Worm (Caenorhabditis elegans): ENCODE data around the gene mex-1.

Gene mex-1

DNA sequence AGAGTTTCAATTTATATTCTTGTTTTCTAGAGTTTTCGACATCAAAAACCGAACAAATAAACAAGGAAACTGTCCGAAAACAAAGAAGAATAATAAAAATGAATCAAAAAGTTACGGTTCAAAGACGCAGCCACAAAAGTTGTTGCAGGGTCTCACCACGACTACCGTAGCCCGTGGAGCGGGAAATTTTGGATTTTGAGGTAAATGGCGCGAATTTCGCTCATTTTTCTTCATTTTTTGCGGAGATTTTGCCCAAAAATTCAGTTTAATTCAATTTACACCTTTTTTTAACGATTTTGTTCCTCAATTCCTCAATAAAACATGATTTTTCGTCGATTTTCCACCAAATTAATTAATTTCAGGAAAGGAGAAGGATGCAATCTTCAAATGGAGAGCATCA lies at the start of gene mex-1:
mex-1 (plus strand) TSS at position 363 of the 400 bp plus-strand sequence.
- TF ChIP-seq W03F9.2 (tag; optimal IDR thresholded peaks at IDR 0.05) = peak; percentile 57
- TF ChIP-seq dao-5 (tag; optimal IDR thresholded peaks at IDR 0.05) = no peak

DNA sequence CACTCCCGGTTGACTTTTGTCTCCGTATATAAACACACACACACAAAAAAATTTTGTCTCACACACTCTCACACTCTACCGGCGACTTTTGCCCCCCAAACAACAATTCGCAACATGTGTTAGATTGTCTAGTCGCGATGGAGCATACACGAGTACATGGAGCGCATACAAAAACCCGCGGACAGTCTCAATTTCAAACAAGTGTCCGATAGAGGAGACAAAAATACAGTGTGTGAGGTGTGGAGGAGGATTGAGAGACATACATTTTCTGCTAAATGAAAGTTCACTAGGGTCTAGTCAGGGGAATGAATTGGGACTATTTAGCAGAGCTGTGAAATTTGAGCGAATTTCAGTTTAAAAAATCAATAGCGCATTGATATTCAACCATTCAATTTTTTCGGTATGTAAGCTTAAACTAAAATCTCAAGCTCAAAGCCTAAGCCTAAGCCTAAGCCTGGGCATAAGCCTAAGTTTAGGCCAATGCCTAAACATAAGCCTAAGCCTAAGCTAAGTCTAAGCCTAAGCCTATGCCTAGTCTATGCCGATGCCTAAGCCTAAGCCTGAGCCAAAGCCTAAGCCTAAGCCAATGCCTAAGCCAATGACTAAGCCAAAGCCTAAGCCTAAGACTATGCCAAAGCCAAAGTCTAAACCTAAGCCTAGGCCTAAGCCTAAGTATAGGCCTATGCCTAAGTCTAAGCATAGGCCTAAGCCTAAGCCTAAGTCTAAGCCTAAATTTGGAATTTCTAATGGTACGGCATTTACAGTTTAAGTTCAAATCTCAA lies 45.5 kb upstream of the mex-1 start:
- TF ChIP-seq W03F9.2 (tag; optimal IDR thresholded peaks at IDR 0.05) = no peak
- no peak for TF ChIP-seq dao-5 (tag; optimal IDR thresholded peaks at IDR 0.05)
- no peak for TF ChIP-seq him-1 (tag; optimal IDR thresholded peaks at IDR 0.05)

DNA sequence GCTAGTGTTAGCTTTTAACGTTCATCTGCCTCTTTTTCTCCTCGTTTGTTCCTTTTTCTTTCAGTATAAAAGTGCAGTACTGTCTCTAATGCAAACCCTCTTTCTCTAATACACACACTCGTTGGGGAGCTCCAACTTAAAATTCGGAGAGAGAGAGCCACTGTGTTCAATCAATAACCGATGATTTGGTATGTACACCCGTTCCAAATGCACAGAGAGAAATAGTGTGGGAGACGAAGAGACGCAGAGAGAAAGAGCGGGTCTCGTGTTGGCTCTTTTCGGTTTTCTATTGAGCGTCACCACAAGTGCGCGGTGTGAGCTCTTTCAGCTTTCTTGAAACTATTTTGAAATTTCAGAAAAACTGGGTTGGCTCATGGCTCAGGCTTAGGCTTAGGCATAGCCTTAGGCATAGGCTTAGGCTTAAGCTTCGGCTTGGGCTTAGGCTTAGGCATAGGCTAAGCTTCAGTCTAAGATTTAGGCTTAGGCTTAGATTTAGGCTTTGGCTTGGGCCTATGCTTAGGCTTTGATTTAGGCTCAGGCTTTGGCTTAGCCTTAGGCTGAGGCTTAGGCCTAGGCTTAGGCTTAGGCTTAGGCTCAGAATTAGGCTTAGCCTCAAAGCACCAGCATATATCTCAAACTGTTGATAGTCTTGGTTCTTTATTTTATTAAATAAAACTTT lies 44.7 kb upstream of the mex-1 start:
- TF ChIP-seq him-1 (tag; optimal IDR thresholded peaks at IDR 0.05) (no peak), dao-5 (tag; optimal IDR thresholded peaks at IDR 0.05) (no peak), W03F9.2 (tag; optimal IDR thresholded peaks at IDR 0.05) (no peak)

DNA sequence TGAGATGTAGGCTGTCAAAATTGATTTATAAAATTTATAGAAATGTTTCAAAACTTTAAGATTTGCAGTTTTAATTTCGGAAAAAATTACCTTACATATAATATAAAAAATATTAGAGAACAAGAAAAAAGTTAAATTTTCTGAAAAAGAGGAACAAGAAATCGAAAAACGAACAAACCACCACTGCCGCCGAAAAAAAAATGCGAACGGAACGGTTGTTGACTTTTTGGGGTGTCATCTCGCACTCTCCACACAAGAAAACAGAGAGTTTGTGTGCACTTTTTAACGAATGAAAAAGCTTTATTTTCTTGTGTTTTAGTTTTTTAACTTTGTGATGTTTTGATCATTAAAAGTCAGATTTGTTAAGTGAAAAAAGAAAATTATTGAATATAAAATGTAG lies 43.2 kb upstream of the mex-1 start:
- TF ChIP-seq W03F9.2 (tag; optimal IDR thresholded peaks at IDR 0.05) (no peak), dao-5 (tag; optimal IDR thresholded peaks at IDR 0.05) (no peak), him-1 (tag; optimal IDR thresholded peaks at IDR 0.05) (no peak)

DNA sequence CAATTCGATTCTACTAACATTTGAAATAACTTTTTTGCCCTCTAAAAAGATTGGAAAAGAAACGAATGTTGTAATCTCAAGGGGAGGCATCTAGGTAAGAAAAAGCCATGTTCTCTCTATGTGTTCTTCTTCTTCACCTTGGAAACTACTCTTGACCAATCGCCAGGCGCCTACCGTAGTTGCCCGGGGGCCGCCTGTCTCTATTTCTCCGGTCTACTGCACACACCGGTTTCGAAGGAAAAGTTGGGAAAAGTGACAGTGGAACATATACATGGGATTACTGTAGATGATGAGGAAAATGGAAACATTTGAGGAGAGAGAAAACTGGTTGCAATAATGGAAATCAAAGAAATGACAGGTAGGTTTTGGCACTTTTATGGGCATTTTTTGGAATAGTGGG lies 41.9 kb upstream of the mex-1 start:
- TF ChIP-seq W03F9.2 (tag; optimal IDR thresholded peaks at IDR 0.05) = no peak
- TF ChIP-seq him-1 (tag; optimal IDR thresholded peaks at IDR 0.05) = no peak
- TF ChIP-seq dao-5 (tag; optimal IDR thresholded peaks at IDR 0.05) = no peak

DNA sequence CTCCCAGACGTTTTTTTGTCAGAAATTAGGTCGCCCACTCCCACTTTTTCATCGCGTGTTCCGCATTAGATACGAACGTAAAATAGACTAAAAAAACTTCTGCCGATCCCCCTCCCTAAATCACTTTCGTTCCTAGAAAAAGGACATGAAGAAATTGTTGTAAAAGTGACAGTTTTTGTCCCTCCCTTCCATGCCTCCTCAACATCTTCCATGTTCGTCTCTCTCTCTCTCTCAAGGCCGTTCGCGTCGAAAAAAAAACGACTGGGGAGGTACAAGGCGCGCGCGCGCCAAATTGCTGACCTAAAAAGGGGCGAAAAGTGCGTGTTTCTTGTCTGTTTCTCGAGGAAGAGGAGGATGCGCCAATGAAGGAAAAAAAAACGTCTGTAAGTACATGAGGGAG lies 39.7 kb upstream of the mex-1 start:
- TF ChIP-seq him-1 (tag; optimal IDR thresholded peaks at IDR 0.05) (no peak), dao-5 (tag; optimal IDR thresholded peaks at IDR 0.05) (no peak), W03F9.2 (tag; optimal IDR thresholded peaks at IDR 0.05) (no peak)

DNA sequence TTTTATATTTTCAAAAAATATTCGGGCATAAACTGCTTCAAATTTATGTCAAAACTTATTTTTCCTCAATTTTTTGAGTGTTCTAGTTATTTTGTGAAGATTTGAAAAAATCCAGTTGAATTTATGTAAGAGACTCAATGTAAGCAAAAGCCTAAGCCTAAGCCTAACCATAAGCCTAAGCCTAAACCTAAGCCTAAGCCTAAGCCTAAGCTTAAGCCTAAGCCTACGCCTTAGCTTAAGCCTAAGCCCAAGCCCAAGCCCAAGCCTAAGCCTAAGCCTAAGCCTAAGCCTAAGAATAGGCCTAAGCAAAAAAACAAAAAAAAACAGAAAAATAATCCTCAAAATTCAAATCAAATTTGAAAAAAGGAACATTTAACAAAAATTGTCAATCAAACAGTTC lies 38.3 kb upstream of the mex-1 start:
- TF ChIP-seq him-1 (tag; optimal IDR thresholded peaks at IDR 0.05) (no peak), dao-5 (tag; optimal IDR thresholded peaks at IDR 0.05) (no peak), W03F9.2 (tag; optimal IDR thresholded peaks at IDR 0.05) (no peak)

DNA sequence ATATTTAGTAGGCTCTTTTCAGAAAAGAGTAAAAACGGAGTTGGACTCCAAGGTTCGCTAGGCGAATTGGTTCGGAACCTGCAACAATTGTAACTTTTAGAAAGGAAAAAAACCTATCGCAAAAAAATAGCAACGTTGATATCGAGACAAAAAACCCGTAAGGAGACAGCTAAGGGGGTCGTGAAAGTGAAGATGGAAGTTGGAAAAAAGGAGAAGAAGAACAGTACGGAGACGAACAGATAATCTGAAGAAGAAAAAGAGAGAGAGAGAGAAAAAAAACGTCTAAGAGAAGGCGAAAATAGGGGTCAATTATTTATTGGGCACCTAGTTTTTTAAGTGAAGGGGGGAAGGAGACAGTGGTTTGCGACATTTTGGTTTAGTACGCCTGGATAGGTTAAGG lies 33.2 kb upstream of the mex-1 start, which contains the start of gene lin-29:
lin-29 (minus strand) TSS at position 78 of the 400 bp plus-strand sequence.
- no peak for TF ChIP-seq W03F9.2 (tag; optimal IDR thresholded peaks at IDR 0.05)
- no peak for TF ChIP-seq dao-5 (tag; optimal IDR thresholded peaks at IDR 0.05)
- no peak for TF ChIP-seq him-1 (tag; optimal IDR thresholded peaks at IDR 0.05)

DNA sequence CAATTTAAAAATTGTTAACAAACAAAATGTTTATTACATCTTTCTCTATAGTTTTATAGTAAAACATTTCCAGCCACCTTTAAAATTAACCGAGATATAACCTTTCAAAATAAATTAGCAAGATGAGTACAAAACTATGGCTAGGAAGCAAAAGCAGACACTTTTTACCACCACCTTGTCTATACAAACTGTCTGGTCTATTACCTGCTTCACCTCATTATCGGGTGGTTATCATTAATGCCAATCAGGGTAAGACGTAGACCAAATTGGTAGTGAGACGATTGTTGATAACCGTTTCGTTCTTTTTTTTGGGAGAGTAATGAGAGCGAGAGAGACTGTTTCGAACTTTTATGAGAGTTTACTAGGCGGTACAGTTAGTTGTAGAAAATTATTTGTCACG lies 32.0 kb upstream of the mex-1 start:
- TF ChIP-seq W03F9.2 (tag; optimal IDR thresholded peaks at IDR 0.05) (no peak), him-1 (tag; optimal IDR thresholded peaks at IDR 0.05) (no peak), dao-5 (tag; optimal IDR thresholded peaks at IDR 0.05) (no peak)

DNA sequence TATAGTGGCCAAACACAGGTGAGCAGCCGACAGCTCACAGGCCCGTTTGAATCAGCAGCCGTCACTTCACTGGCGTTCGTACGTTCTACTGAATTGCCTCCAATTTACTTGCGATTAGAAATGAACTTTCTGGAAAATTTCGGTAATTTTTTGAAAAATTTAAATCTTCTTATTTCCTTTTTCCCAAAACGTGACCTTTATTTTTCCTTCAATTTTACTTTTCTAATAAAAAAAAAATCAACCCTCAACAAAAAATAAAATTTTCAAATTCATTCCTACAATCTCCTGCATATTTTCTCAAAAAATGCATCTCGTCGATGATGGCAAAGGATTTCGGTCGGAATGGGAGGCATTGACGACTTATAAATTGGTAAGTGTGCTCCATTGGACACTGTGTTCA lies 20.0 kb upstream of the mex-1 start, which contains the start of gene W03C9.8:
W03C9.8 (plus strand) TSS at position 301 of the 400 bp plus-strand sequence.
- TF ChIP-seq W03F9.2 (tag; optimal IDR thresholded peaks at IDR 0.05) (no peak), dao-5 (tag; optimal IDR thresholded peaks at IDR 0.05) (no peak), him-1 (tag; optimal IDR thresholded peaks at IDR 0.05) (no peak)

DNA sequence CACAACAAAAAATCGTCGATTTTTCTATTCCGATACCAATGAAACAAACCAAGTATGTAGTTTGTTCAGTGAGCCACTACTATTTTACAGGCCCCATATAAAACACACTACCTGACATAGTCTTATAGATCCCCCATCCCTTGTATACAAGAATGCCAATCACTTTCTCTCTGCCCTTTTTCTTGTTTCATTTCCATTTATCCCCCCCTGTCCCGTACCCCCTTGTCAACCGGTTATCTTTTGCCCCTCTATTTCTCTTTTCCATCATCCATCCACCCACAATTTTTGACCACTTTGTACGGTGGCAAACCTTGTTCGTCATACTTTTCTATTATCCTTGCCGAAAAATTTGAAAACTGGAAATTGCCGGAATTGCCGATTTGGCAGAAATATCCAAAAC lies 15.5 kb upstream of the mex-1 start:
- TF ChIP-seq dao-5 (tag; optimal IDR thresholded peaks at IDR 0.05) (no peak), W03F9.2 (tag; optimal IDR thresholded peaks at IDR 0.05) (no peak), him-1 (tag; optimal IDR thresholded peaks at IDR 0.05) (no peak)

DNA sequence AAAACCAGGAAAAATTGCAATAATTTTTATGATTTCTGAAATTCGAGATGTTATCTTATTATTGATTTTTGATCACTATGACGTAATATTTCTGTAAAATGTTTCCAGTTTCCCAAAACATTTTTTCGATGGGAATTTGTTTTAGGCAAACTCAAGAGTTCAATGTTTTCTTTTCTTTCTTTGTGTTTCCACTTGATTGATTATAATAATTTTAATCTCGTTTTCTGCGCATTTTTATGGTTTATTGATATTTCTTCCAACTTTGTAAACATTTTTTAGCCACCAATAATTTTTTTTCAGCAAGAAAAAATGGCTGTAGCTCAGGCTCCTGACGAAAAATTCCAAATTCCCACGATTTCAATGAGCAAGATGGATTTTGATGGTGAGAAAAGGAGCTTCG lies 14.2 kb upstream of the mex-1 start, which contains the start of gene W03C9.6:
W03C9.6 (plus strand) TSS at position 301 of the 400 bp plus-strand sequence.
- TF ChIP-seq W03F9.2 (tag; optimal IDR thresholded peaks at IDR 0.05) (no peak), him-1 (tag; optimal IDR thresholded peaks at IDR 0.05) (no peak), dao-5 (tag; optimal IDR thresholded peaks at IDR 0.05) (no peak)

DNA sequence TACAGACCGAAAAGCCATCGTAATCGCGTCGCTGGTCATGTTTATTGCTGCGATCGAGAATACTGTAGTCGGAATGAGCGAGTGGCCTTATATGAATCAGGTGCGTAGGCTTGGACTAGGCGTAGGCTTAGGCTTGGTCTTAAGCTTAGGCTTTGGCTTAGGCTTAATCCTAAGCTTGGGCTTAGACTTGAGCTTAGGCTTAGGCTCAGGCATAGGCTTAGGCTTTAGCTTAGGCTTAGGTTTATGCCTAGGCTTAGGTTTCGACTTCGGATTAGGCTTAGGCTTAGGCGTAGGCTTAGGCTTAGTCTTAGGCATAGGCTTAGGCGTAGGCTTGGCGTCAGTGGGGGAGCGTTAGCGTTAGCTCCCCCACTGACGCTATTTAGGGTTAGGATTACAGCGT lies 13.6 kb upstream of the mex-1 start:
- no peak for TF ChIP-seq him-1 (tag; optimal IDR thresholded peaks at IDR 0.05)
- TF ChIP-seq W03F9.2 (tag; optimal IDR thresholded peaks at IDR 0.05) = no peak

DNA sequence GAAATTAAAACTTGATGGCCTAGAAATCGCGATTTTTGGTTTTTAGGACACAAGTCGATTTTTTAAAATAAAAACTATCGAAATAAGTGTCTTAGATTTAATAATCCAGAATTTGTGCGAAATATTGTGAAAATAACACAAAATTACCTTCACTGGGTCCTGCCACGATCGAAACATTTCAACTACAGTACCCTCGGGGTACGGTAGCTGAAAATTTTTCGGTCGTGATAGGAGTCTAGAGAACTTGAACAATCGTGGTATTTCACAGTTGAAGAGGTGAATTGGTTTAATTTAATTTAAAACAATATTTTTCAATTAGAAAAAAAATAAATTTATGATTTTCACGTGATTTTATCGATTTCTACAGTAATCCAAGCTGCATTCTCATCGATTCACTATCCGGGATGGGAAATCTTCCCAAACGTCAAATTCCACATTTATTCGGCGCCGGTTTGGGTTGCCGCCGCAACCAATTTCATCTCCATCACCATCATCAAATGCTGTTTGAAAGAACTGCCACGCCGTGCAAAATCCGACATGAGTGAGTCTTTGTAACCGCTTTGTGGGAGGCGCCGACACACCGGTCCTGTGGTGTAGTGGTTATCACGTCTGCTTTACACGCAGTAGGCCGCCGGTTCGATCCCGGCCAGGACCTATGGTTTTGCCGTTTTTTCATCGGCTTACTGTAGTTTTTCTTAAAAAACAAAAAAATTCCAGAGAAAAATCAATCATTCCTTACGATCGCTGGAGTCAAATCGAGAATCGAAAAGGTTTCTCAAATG lies 9.5 kb upstream of the mex-1 start:
- no peak for TF ChIP-seq W03F9.2 (tag; optimal IDR thresholded peaks at IDR 0.05)
- no peak for TF ChIP-seq him-1 (tag; optimal IDR thresholded peaks at IDR 0.05)
- no peak for TF ChIP-seq dao-5 (tag; optimal IDR thresholded peaks at IDR 0.05)
